Worm (Caenorhabditis elegans) whole organism, late embryonic: ENCODE data around the gene str-205.
A peak's percentile ranks its signal among the peaks of the same experiment; 100 is the strongest.

Experiments
- C08G9.2 ChIP-seq: sonication (generic microtip); optimal IDR thresholded peaks from 2 replicates; lab custom pipeline; 2016; ENCODE audit warnings: mild to moderate bottlenecking, missing genetic modification characterization, moderate library complexity, missing compliant biosample characterization
- F13H6.1 ChIP-seq: sonication (generic microtip); optimal IDR thresholded peaks from 2 replicates; lab custom pipeline; 2016; ENCODE audit warnings: missing genetic modification characterization, missing compliant biosample characterization
- K02D7.2 ChIP-seq: sonication (generic microtip); optimal IDR thresholded peaks from 2 replicates; lab custom pipeline; 2017; ENCODE audit warnings: mild to moderate bottlenecking, missing genetic modification characterization, missing compliant biosample characterization
- T23F11.4 ChIP-seq: fragments of 200-800 bp; sonication (Bioruptor generic); optimal IDR thresholded peaks from 2 replicates; lab custom pipeline; 2018; ENCODE audit warnings: mild to moderate bottlenecking, missing genetic modification characterization, missing compliant biosample characterization
- ama-1 ChIP-seq: fragments of 150-350 bp; optimal IDR thresholded peaks from 2 replicates; lab custom pipeline; 2014
- ceh-14 ChIP-seq: sonication (generic microtip); optimal IDR thresholded peaks from 2 replicates; lab custom pipeline; 2016; ENCODE audit warnings: missing genotype, missing genetic modification characterization, missing compliant biosample characterization
- ceh-19 ChIP-seq: fragments of 200-800 bp; sonication (Bioruptor generic); optimal IDR thresholded peaks from 2 replicates; lab custom pipeline; 2018; ENCODE audit warnings: mild to moderate bottlenecking, missing genetic modification characterization, missing compliant biosample characterization
- ceh-2 ChIP-seq: sonication (generic microtip); optimal IDR thresholded peaks from 2 replicates; lab custom pipeline; 2016; ENCODE audit warnings: missing genotype, missing genetic modification characterization, missing compliant biosample characterization
- ceh-31 ChIP-seq: sonication (generic microtip); optimal IDR thresholded peaks from 2 replicates; lab custom pipeline; 2016; ENCODE audit warnings: missing genetic modification characterization, missing compliant biosample characterization
- ceh-45 ChIP-seq: fragments of 200-800 bp; sonication (Bioruptor generic); IDR thresholded peaks from 2 replicates; pipeline ENCODE4 v1.3.6; 2022; ENCODE audit warnings: missing genetic modification reagents, missing genetic modification characterization, missing compliant biosample characterization
- ceh-9 ChIP-seq: sonication (generic microtip); optimal IDR thresholded peaks from 2 replicates; lab custom pipeline; 2016; ENCODE audit warnings: mild to moderate bottlenecking, missing genetic modification characterization, inconsistent platforms, missing compliant biosample characterization
- che-1 ChIP-seq: sonication (generic microtip); optimal IDR thresholded peaks from 2 replicates; lab custom pipeline; 2016; ENCODE audit warnings: mild to moderate bottlenecking, missing genetic modification characterization, missing compliant biosample characterization
- elt-2 ChIP-seq: sonication (generic microtip); optimal IDR thresholded peaks from 2 replicates; lab custom pipeline; 2016; ENCODE audit warnings: missing genetic modification reagents, missing genetic modification characterization, missing compliant biosample characterization
- elt-4 ChIP-seq: sonication (generic microtip); optimal IDR thresholded peaks from 2 replicates; lab custom pipeline; 2016; ENCODE audit warnings: missing genetic modification characterization, missing compliant biosample characterization
- gmeb-2 ChIP-seq: sonication (generic microtip); optimal IDR thresholded peaks from 2 replicates; lab custom pipeline; 2016; ENCODE audit warnings: missing genetic modification characterization, inconsistent platforms, missing compliant biosample characterization
- hlh-15 ChIP-seq: sonication (generic microtip); optimal IDR thresholded peaks from 2 replicates; lab custom pipeline; 2016; ENCODE audit warnings: missing genetic modification characterization, missing compliant biosample characterization
- hlh-30 ChIP-seq: sonication (generic microtip); optimal IDR thresholded peaks from 2 replicates; lab custom pipeline; 2017; ENCODE audit warnings: antibody characterized with exemption, missing genetic modification characterization, missing compliant biosample characterization; ENCODE audit not compliant: insufficient read depth
- hlh-6 ChIP-seq: sonication (generic microtip); optimal IDR thresholded peaks from 2 replicates; lab custom pipeline; 2016; ENCODE audit warnings: missing genotype, missing genetic modification characterization, missing compliant biosample characterization
- hlh-8 ChIP-seq: sonication (generic microtip); optimal IDR thresholded peaks from 2 replicates; lab custom pipeline; 2016; ENCODE audit warnings: missing genotype, missing genetic modification characterization, missing compliant biosample characterization
- lim-6 ChIP-seq: sonication (generic microtip); optimal IDR thresholded peaks from 2 replicates; lab custom pipeline; 2016; ENCODE audit warnings: missing genetic modification characterization, missing compliant biosample characterization
- nfya-1 ChIP-seq: sonication (generic microtip); optimal IDR thresholded peaks from 2 replicates; lab custom pipeline; 2017; ENCODE audit warnings: missing genetic modification characterization, mild to moderate bottlenecking, missing compliant biosample characterization, antibody characterized with exemption, moderate library complexity
- nhr-11 ChIP-seq: fragments of 150-350 bp; optimal IDR thresholded peaks from 2 replicates; lab custom pipeline; 2014; ENCODE audit warnings: missing biosample characterization, missing genetic modification characterization
- nhr-232 ChIP-seq: sonication (generic microtip); optimal IDR thresholded peaks from 2 replicates; lab custom pipeline; 2016; ENCODE audit warnings: missing genetic modification characterization, missing compliant biosample characterization
- pax-1 ChIP-seq: fragments of 150-350 bp; optimal IDR thresholded peaks from 2 replicates; lab custom pipeline; 2014; ENCODE audit warnings: missing biosample characterization, missing genetic modification characterization
- pha-4 ChIP-seq: fragments of 150-350 bp; optimal IDR thresholded peaks from 2 replicates; lab custom pipeline; 2018; ENCODE audit warnings: missing biosample characterization, missing genetic modification reagents, missing genetic modification characterization
- ref-2 ChIP-seq: sonication (generic microtip); optimal IDR thresholded peaks from 2 replicates; lab custom pipeline; 2016; ENCODE audit warnings: missing genetic modification characterization, missing compliant biosample characterization
- rnt-1 ChIP-seq: sonication (generic microtip); optimal IDR thresholded peaks from 2 replicates; lab custom pipeline; 2016; ENCODE audit warnings: missing genetic modification characterization, missing compliant biosample characterization
- sdc-2 ChIP-seq: sonication (generic microtip); optimal IDR thresholded peaks from 2 replicates; lab custom pipeline; 2016; ENCODE audit warnings: missing genotype, missing genetic modification characterization, missing compliant biosample characterization
- syd-9 ChIP-seq: sonication (generic microtip); optimal IDR thresholded peaks from 2 replicates; lab custom pipeline; 2016; ENCODE audit warnings: mild to moderate bottlenecking, missing genetic modification characterization, moderate library complexity, missing compliant biosample characterization
- tbx-2 ChIP-seq: sonication (generic microtip); optimal IDR thresholded peaks from 2 replicates; lab custom pipeline; 2016; ENCODE audit warnings: missing genetic modification characterization, missing compliant biosample characterization
- ttx-3 ChIP-seq: sonication (generic microtip); optimal IDR thresholded peaks from 2 replicates; lab custom pipeline; 2016; ENCODE audit warnings: missing genetic modification reagents, missing genetic modification characterization, missing compliant biosample characterization
- unc-3 ChIP-seq, 2 experiments: fragments of 200-800 bp in 1 of 2; sonication (Bioruptor generic) in 1 of 2; sonication (generic microtip) in 1 of 2; conservative IDR thresholded peaks in 1 of 2; optimal IDR thresholded peaks in 1 of 2; 2 replicates each; pipeline versions ENCODE4 v1.3.6 to Lab custom; 2016 to 2022; ENCODE audit warnings: missing compliant biosample characterization in 2 of 2, missing genetic modification characterization in 2 of 2, missing genetic modification reagents in 1 of 2
- unc-55 ChIP-seq: sonication (generic microtip); optimal IDR thresholded peaks from 2 replicates; lab custom pipeline; 2017; ENCODE audit warnings: missing biosample characterization, missing genetic modification reagents, missing genetic modification characterization
- zip-5 ChIP-seq: sonication (generic microtip); optimal IDR thresholded peaks from 2 replicates; lab custom pipeline; 2016; ENCODE audit warnings: missing genetic modification characterization, missing compliant biosample characterization
- ztf-16 ChIP-seq: sonication (generic microtip); optimal IDR thresholded peaks from 2 replicates; lab custom pipeline; 2017; ENCODE audit warnings: missing genetic modification characterization, missing compliant biosample characterization

The str-205 gene

DNA sequence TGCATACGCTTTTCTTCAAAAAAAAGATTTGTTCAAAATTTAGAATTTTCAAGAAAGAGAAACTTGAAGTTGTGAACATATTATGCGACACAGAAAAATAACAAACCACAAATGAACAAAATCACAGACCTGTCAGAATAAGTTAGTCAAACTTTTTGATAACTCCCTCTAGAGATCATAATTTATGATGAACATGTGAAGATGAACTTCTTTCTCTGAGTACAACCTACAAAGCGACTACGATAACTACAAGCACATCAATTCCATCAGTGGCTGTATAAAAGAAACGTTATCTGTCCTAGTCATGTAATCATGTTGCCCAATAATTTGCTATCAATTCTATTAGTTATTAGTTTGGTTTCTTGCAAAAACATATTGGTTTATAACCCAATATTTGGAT lies 34.0 kb downstream of the str-205 start, which contains the start of gene ugt-9:
ugt-9 (plus strand) TSS at position 305 of the 400 bp plus-strand sequence.
- TF ChIP-seq rnt-1 (tag; lab: Kevin White, UChicago) (no peak), elt-2 (tag; lab: Kevin White, UChicago) (peak; percentile 62), ama-1 (lab: Kevin White, UChicago) (no peak)

DNA sequence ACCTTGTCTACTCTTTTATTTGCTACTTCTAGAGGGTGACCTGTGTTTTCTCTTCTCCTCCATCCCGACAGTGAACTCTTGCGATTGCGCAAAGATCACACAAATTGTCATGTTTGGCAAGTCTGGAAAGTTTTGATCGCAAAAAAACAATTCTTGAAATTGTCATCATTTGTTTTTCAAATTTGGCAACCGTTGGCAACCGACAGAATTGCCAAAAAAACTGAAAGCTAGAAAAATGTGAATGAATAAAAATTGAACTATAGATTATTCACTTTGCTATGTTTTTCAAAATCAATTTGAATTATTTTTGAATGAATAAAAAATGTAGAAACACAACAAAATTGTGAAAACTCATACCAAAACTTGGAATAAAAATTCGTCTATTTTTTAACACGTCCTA lies 34.8 kb downstream of the str-205 start, which contains the start of gene ugt-11:
ugt-11 (minus strand) TSS at position 101 of the 400 bp plus-strand sequence.
- TF ChIP-seq zip-5 (tag; lab: Kevin White, UChicago), result no peak
- TF ChIP-seq hlh-30 (tag; lab: Kevin White, UChicago), result no peak
- no peak for TF ChIP-seq nhr-232 (tag; lab: Kevin White, UChicago)

- no peak for TF ChIP-seq hlh-8 (tag; lab: Kevin White, UChicago)
- no peak for TF ChIP-seq pha-4
- TF ChIP-seq F13H6.1 (tag; lab: Kevin White, UChicago), result no peak
- no peak for TF ChIP-seq hlh-15 (tag; lab: Kevin White, UChicago)
- TF ChIP-seq gmeb-2 (tag; lab: Kevin White, UChicago), result no peak
- no peak for TF ChIP-seq elt-2 (tag; lab: Kevin White, UChicago)
- no peak for TF ChIP-seq ref-2
- no peak for TF ChIP-seq unc-55 (GFP tag; lab: Kevin White, UChicago)
- TF ChIP-seq syd-9 (tag; lab: Kevin White, UChicago), result no peak
- TF ChIP-seq zip-5 (tag; lab: Kevin White, UChicago), result no peak
- no peak for TF ChIP-seq ceh-31 (tag; lab: Kevin White, UChicago)
- TF ChIP-seq sdc-2 (tag; lab: Kevin White, UChicago), result no peak
- TF ChIP-seq nhr-11, result no peak
- no peak for TF ChIP-seq elt-4 (tag; lab: Kevin White, UChicago)
- TF ChIP-seq pax-1 (tag; lab: Kevin White, UChicago), result no peak
- TF ChIP-seq ttx-3 (tag; lab: Kevin White, UChicago), result no peak
- TF ChIP-seq ceh-2, result no peak
- TF ChIP-seq unc-3 (GFP tag; conservative IDR thresholded peaks at IDR 0.05; lab: Robert Waterston, UW), result no peak
- TF ChIP-seq unc-3 (tag; optimal IDR thresholded peaks at IDR 0.05; lab: Kevin White, UChicago), result no peak
- no peak for TF ChIP-seq T23F11.4
These were observed 38.4 kb downstream of the str-205 start for ce11 chrV:4891305-4891704.

DNA sequence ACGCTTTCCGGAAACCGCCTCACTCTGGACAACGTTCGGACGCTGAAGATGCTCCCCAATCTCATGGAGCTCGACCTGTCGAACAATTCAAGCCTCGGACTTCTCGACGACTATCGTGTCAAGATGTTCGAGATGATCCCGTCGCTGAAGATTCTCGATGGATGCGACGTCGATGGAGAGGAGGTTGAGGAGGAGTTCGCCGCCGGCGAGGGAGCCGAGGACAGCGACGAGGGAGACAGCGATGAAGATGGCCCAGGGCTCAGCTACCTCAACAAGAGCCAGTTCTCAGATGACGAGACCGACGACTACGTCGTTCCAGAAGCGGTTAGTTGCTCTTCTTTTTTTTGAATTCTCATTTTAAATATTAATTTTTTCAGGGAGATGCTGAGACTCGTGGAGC lies 39.0 kb downstream of the str-205 start:
- TF ChIP-seq ceh-9 (tag; lab: Kevin White, UChicago) (no peak), hlh-6 (tag; lab: Kevin White, UChicago) (no peak), syd-9 (tag; lab: Kevin White, UChicago) (no peak), K02D7.2 (tag; lab: Kevin White, UChicago) (no peak), ceh-19 (GFP tag; lab: Kevin White, UChicago) (no peak), tbx-2 (tag; lab: Kevin White, UChicago) (no peak), ceh-45 (GFP tag; lab: Robert Waterston, UW) (no peak), ama-1 (lab: Kevin White, UChicago) (no peak), C08G9.2 (tag; lab: Kevin White, UChicago) (no peak), lim-6 (tag; lab: Kevin White, UChicago) (no peak), hlh-30 (tag; lab: Kevin White, UChicago) (no peak), ceh-2 (no peak)

DNA sequence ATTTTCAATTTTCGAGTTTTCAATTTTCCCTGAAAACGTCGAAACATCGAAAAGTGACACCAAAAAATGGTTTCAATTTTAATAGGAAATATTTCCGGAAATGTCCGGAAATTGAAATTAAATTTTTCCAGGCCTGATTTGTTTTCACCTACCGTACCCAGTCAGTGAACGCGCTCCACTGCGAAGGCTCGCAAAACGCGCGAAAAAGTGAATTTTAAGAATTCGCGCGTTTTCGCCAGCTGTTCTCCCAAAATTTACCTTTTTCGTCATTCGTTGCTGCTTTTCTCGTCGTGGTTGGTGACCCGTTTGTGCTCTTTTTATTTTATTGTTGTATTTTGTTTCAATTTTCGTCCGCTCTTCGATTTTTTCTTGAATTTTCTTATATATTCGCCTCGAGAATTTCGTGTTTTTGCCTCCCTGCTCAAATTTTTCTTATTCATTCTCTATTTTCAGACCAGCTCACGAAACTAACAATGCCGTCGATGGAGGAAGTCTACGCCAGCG lies 39.7 kb downstream of the str-205 start, which contains the start of gene T19H12.2:
T19H12.2 (plus strand) TSS at position 454 of the 504 bp plus-strand sequence.
- TF ChIP-seq ceh-14 (tag; lab: Kevin White, UChicago) (no peak), ztf-16 (tag; lab: Kevin White, UChicago) (no peak), che-1 (no peak), nfya-1 (tag; lab: Kevin White, UChicago) (no peak), unc-3 (GFP tag; conservative IDR thresholded peaks at IDR 0.05; lab: Robert Waterston, UW) (no peak), unc-3 (tag; optimal IDR thresholded peaks at IDR 0.05; lab: Kevin White, UChicago) (no peak)
